Worm (Caenorhabditis elegans): ENCODE data around the gene srxa-12.
A peak's percentile ranks its signal among the peaks of the same experiment; 100 is the strongest.

Gene srxa-12

DNA sequence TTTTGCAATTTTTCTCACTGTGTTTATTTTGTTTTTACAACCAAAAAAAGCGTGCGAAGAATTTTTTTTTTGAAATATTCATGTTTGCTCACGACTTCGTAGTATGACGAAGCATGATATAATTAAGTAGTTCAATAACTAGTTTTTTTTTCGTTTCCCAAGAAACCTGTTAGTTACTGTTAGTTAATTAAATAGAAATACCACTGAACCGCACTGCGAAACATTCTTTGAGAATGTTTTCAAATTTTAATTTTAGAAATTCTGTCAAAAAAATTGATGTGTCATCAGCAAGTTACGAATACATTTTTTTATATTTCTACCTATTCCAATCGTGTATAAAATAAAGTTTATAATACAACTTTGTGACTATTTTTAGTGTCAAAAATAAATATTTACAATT, at the start of gene srxa-12:
srxa-12 (plus strand) TSS at position 301 of the 400 bp plus-strand sequence.
- TF ChIP-seq unc-120 (tag; optimal IDR thresholded peaks at IDR 0.05; ENCODE audit: poor library complexity, severe bottlenecking) (no peak), sptf-1 (tag; optimal IDR thresholded peaks at IDR 0.05) (no peak), tbx-8 (GFP tag; optimal IDR thresholded peaks at IDR 0.05) (no peak), ces-1 (GFP tag; optimal IDR thresholded peaks at IDR 0.05) (no peak), hlh-1 (tag; optimal IDR thresholded peaks at IDR 0.05) (no peak), elt-3 (tag; optimal IDR thresholded peaks at IDR 0.05) (no peak), unc-39 (tag; optimal IDR thresholded peaks at IDR 0.05) (no peak), sem-2 (GFP tag; optimal IDR thresholded peaks at IDR 0.05) (no peak), elt-1 (tag; optimal IDR thresholded peaks at IDR 0.05; ENCODE audit: borderline replicate concordance, insufficient read depth) (no peak), nhr-76 (tag; optimal IDR thresholded peaks at IDR 0.05) (no peak), ceh-83 (GFP tag; optimal IDR thresholded peaks at IDR 0.05) (no peak)

DNA sequence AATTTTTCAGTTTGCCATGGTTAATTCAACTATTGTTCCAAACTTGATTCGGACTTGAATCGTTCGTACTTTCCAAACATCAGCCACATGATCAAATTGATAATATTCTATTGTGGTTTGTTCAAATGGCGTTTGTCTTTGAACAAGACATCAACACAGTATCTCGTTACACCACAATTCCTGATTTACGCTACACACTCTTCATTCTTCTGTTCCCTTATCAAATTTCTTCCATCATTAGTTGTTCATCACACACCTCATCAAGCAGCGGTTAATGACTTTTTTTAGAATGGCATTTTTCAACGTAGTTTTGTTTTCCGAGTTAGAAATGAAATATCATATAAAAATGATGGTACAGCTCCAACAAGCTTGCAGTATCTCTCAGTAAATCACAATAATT, 48.3 kb upstream of the srxa-12 start:
- no peak for TF ChIP-seq mls-2 (tag; optimal IDR thresholded peaks at IDR 0.05)
- TF ChIP-seq nhr-28 (tag; optimal IDR thresholded peaks at IDR 0.05) = no peak
- no peak for TF ChIP-seq drap-1 (GFP tag; optimal IDR thresholded peaks at IDR 0.05)

DNA sequence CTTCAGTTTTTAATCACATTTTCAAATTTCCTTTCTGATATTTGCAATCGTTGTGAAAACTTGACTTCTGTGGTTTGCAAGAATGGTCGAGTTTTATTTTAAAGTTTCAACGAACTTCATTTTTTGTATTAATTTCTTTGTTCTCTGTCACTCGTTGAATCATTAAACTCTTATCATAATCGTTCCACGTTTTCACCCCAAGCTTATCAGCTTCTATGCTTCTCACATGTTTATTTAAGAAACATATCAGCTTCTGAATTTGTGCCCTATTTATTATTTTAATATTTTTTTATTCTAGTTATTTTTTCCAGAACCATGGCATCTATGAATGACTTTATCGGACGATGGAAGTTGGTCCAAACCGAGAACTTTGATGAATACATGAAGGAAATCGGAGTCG, 47.3 kb upstream of the srxa-12 start, which contains the start of gene lbp-7:
lbp-7 (plus strand) TSS at position 312 of the 400 bp plus-strand sequence.
- TF ChIP-seq elt-1 (tag; optimal IDR thresholded peaks at IDR 0.05; ENCODE audit: borderline replicate concordance, insufficient read depth) = no peak
- no peak for TF ChIP-seq lin-32 (GFP tag; optimal IDR thresholded peaks at IDR 0.05)
- no peak for TF ChIP-seq mls-2 (tag; optimal IDR thresholded peaks at IDR 0.05)
- no peak for TF ChIP-seq unc-62 (GFP tag; optimal IDR thresholded peaks at IDR 0.05)
- TF ChIP-seq ceh-83 (GFP tag; optimal IDR thresholded peaks at IDR 0.05) = no peak
- TF ChIP-seq elt-3 (tag; optimal IDR thresholded peaks at IDR 0.05) = no peak
- TF ChIP-seq unc-120 (tag; optimal IDR thresholded peaks at IDR 0.05; ENCODE audit: poor library complexity, severe bottlenecking) = no peak
- TF ChIP-seq cnd-1 (tag; optimal IDR thresholded peaks at IDR 0.05) = no peak
- no peak for TF ChIP-seq nhr-76 (tag; optimal IDR thresholded peaks at IDR 0.05)
- TF ChIP-seq nhr-12 (tag; optimal IDR thresholded peaks at IDR 0.05) = no peak
- TF ChIP-seq mep-1 (tag; optimal IDR thresholded peaks at IDR 0.05) = no peak
- no peak for TF ChIP-seq lsy-2 (tag; optimal IDR thresholded peaks at IDR 0.05)
- no peak for TF ChIP-seq drap-1 (GFP tag; optimal IDR thresholded peaks at IDR 0.05)
- no peak for TF ChIP-seq lin-13 (tag; optimal IDR thresholded peaks at IDR 0.05)
- no peak for TF ChIP-seq sem-2 (GFP tag; optimal IDR thresholded peaks at IDR 0.05)
- no peak for TF ChIP-seq unc-39 (tag; optimal IDR thresholded peaks at IDR 0.05)
- TF ChIP-seq sptf-1 (tag; optimal IDR thresholded peaks at IDR 0.05) = no peak
- no peak for TF ChIP-seq zip-8 (tag; optimal IDR thresholded peaks at IDR 0.05)
- no peak for TF ChIP-seq ceh-39 (tag; optimal IDR thresholded peaks at IDR 0.05)
- TF ChIP-seq ceh-43 (GFP tag; optimal IDR thresholded peaks at IDR 0.05) = no peak

DNA sequence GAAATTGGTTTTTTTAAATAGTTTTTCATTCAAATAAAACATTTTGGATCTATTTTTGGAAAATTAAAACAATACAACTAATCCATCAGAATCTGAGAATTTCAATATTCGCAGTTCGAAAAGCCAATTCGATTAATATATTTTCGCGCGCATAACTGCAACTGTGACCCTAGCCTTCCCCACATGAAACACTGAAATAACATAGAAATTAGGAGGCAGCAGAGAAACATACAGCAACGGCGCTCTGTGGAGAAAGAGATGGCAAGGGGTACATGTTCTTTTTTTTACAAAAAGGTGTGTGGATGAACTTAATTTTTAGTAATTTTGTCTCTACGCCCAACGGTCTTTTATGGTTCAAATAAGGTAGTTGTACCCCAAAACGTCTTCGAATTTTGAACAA, 46.3 kb upstream of the srxa-12 start:
- TF ChIP-seq hlh-1 (tag; optimal IDR thresholded peaks at IDR 0.05) (peak; percentile 3), ztf-11 (tag; optimal IDR thresholded peaks at IDR 0.05) (no peak)

DNA sequence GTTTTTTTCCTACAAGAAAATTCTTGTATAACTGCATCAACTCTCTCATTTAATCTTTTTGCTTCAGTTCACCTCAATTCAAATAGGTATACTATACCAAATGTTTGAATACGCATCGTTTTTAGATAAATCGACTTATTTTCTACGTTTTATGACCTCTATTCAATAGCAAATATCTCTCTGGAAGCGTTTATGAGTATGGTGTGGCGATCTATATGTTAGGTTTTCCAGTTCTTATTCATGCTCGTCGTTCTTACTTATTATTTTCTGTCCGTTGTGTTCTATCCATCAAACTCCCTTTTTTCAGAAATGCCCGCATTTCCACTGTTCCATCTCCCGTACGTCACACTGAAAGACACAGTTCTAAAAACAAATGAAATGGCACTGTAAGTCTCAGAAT, 45.9 kb upstream of the srxa-12 start, which contains the start of gene T22G5.3:
T22G5.3 (plus strand) TSS at position 301 of the 400 bp plus-strand sequence.
- TF ChIP-seq pha-4 (tag; optimal IDR thresholded peaks at IDR 0.05) (no peak), tbx-8 (GFP tag; optimal IDR thresholded peaks at IDR 0.05) (no peak), cnd-1 (tag; optimal IDR thresholded peaks at IDR 0.05) (no peak), ceh-43 (GFP tag; optimal IDR thresholded peaks at IDR 0.05) (no peak), ham-2 (GFP tag; optimal IDR thresholded peaks at IDR 0.05) (no peak), M03D4.4 (tag; optimal IDR thresholded peaks at IDR 0.05) (no peak), unc-39 (tag; optimal IDR thresholded peaks at IDR 0.05) (no peak), nhr-237 (tag; optimal IDR thresholded peaks at IDR 0.05) (no peak), mls-2 (tag; optimal IDR thresholded peaks at IDR 0.05) (no peak), nhr-76 (tag; optimal IDR thresholded peaks at IDR 0.05) (no peak)

DNA sequence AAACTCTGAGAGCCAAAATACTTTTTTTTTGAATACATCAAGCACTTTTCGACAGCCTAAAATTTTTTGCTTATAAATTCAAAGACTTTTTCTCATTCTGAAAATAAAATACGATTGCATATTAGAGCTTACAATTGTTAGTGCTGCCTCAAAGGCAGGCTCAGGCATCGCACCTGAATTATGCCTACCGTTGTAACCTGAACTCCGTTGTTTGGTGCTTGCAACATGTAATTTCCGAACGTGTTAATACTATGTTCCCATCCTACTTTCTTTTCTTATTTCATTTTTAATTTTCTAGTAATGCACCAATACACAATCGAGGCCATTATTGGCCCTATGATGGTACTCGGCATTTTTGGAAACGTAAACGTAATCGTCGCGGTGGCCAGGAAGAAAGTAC, 39.1 kb upstream of the srxa-12 start, which contains the start of gene srsx-19:
srsx-19 (plus strand) TSS at position 301 of the 400 bp plus-strand sequence.
- TF ChIP-seq lsy-2 (tag; optimal IDR thresholded peaks at IDR 0.05) (no peak), cnd-1 (tag; optimal IDR thresholded peaks at IDR 0.05) (no peak), elt-1 (tag; optimal IDR thresholded peaks at IDR 0.05; ENCODE audit: borderline replicate concordance, insufficient read depth) (no peak), sem-2 (GFP tag; optimal IDR thresholded peaks at IDR 0.05) (no peak), mls-2 (tag; optimal IDR thresholded peaks at IDR 0.05) (no peak), zip-8 (tag; optimal IDR thresholded peaks at IDR 0.05) (no peak), lin-13 (tag; optimal IDR thresholded peaks at IDR 0.05) (no peak), nhr-76 (tag; optimal IDR thresholded peaks at IDR 0.05) (no peak), unc-120 (tag; optimal IDR thresholded peaks at IDR 0.05; ENCODE audit: poor library complexity, severe bottlenecking) (no peak), ceh-43 (GFP tag; optimal IDR thresholded peaks at IDR 0.05) (no peak), flh-1 (GFP tag; optimal IDR thresholded peaks at IDR 0.05) (no peak)

Measured in whole organism, mixed stage, embryonic.